Fruit fly (Drosophila melanogaster) whole organism, embryonic: ENCODE measurements around the gene CG31343.

Source experiments
- Adf1 ChIP-seq: fragments of 200-800 bp; sonication (Bioruptor generic); IDR thresholded peaks from 2 replicates; pipeline ENCODE4 v1.3.6; 2022; ENCODE audit warnings: missing biosample characterization, missing genetic modification characterization
- B-H1 ChIP-seq: fragments of 200-800 bp; sonication (Bioruptor generic); IDR thresholded peaks from 3 replicates; pipeline ENCODE4 v1.3.6; 2022; ENCODE audit warnings: missing biosample characterization, missing genetic modification characterization
- Bteb2 ChIP-seq: fragments of 200-800 bp; sonication (Bioruptor generic); optimal IDR thresholded peaks from 2 replicates; lab custom pipeline; 2016; ENCODE audit warnings: missing biosample characterization, missing genetic modification characterization
- CG10321 ChIP-seq: fragments of 200-800 bp; sonication (Bioruptor generic); IDR thresholded peaks from 2 replicates; pipeline ENCODE4 v1.3.6; 2022; ENCODE audit warnings: missing biosample characterization, missing genetic modification characterization
- CG11085 ChIP-seq: fragments of 200-800 bp; sonication (Bioruptor generic); IDR thresholded peaks from 2 replicates; pipeline ENCODE4 v1.3.6; 2022; ENCODE audit warnings: missing biosample characterization, missing genetic modification characterization
- CG11247 ChIP-seq: fragments of 200-800 bp; sonication (Bioruptor generic); IDR thresholded peaks from 2 replicates; pipeline ENCODE4 v1.3.6; 2022; ENCODE audit warnings: missing biosample characterization, missing genetic modification characterization
- CG12104 ChIP-seq: fragments of 200-800 bp; sonication (Bioruptor generic); optimal IDR thresholded peaks from 3 replicates; lab custom pipeline; 2016; ENCODE audit warnings: missing biosample characterization, missing genetic modification characterization
- CG1233 ChIP-seq: fragments of 200-800 bp; sonication (Bioruptor generic); optimal IDR thresholded peaks from 4 replicates; lab custom pipeline; 2018; ENCODE audit warnings: missing biosample characterization, mild to moderate bottlenecking, missing genetic modification characterization
- CG12744 ChIP-seq: fragments of 200-800 bp; sonication (Bioruptor generic); optimal IDR thresholded peaks from 2 replicates; lab custom pipeline; 2016; ENCODE audit warnings: missing biosample characterization, missing genetic modification characterization
- CG13287 ChIP-seq: fragments of 200-800 bp; sonication (Bioruptor generic); IDR thresholded peaks from 2 replicates; pipeline ENCODE4 v1.3.6; 2022; ENCODE audit warnings: missing biosample characterization, missing genetic modification characterization; ENCODE audit not compliant: partially characterized antibody
- CG14710 ChIP-seq: fragments of 200-800 bp; sonication (Bioruptor generic); optimal IDR thresholded peaks from 3 replicates; lab custom pipeline; 2019; ENCODE audit warnings: missing biosample characterization, mild to moderate bottlenecking, missing genetic modification characterization, moderate library complexity
- CG1647 ChIP-seq: fragments of 200-800 bp; sonication (Bioruptor generic); optimal IDR thresholded peaks from 3 replicates; lab custom pipeline; 2016; ENCODE audit warnings: missing biosample characterization, missing genetic modification characterization
- CG17328 ChIP-seq: fragments of 200-800 bp; sonication (Bioruptor generic); IDR thresholded peaks from 2 replicates; pipeline ENCODE4 v1.3.6; 2022; ENCODE audit warnings: missing biosample characterization, missing genetic modification characterization
- CG18476 ChIP-seq: fragments of 200-800 bp; sonication (Bioruptor generic); optimal IDR thresholded peaks from 2 replicates; lab custom pipeline; 2016; ENCODE audit warnings: missing biosample characterization, mild to moderate bottlenecking, missing genetic modification characterization
- CG31441 ChIP-seq: fragments of 200-800 bp; sonication (Bioruptor generic); IDR thresholded peaks from 2 replicates; pipeline ENCODE4 v1.3.6; 2022; ENCODE audit warnings: missing biosample characterization, missing genetic modification characterization
- CG33557 ChIP-seq: fragments of 200-800 bp; sonication (Bioruptor generic); optimal IDR thresholded peaks from 2 replicates; lab custom pipeline; 2019; ENCODE audit warnings: missing biosample characterization, mild to moderate bottlenecking, missing genetic modification characterization, moderate library complexity
- CG3847 ChIP-seq: fragments of 200-800 bp; sonication (Bioruptor generic); IDR thresholded peaks from 2 replicates; pipeline ENCODE4 v1.3.6; 2022; ENCODE audit warnings: missing biosample characterization, missing genetic modification characterization
- CG42726 ChIP-seq: fragments of 200-800 bp; sonication (Bioruptor generic); IDR thresholded peaks from 2 replicates; pipeline ENCODE4 v1.3.6; 2022; ENCODE audit warnings: missing biosample characterization, missing genetic modification characterization; ENCODE audit not compliant: partially characterized antibody
- CG6272 ChIP-seq: fragments of 200-800 bp; sonication (Bioruptor generic); IDR thresholded peaks from 2 replicates; pipeline ENCODE4 v1.3.6; 2022; ENCODE audit warnings: missing biosample characterization, missing genetic modification characterization
- CG6654 ChIP-seq: fragments of 200-800 bp; sonication (Bioruptor generic); optimal IDR thresholded peaks from 2 replicates; lab custom pipeline; 2017; ENCODE audit warnings: missing biosample characterization, mild to moderate bottlenecking, missing genetic modification characterization
- CG6854 ChIP-seq: fragments of 200-800 bp; sonication (Bioruptor generic); optimal IDR thresholded peaks from 3 replicates; lab custom pipeline; 2017; ENCODE audit warnings: missing biosample characterization, mild to moderate bottlenecking, missing genetic modification characterization
- CG7357 ChIP-seq: fragments of 200-800 bp; sonication (Bioruptor generic); IDR thresholded peaks from 3 replicates; pipeline ENCODE4 v1.3.6; 2022; ENCODE audit warnings: missing biosample characterization, missing genetic modification characterization
- CG8478 ChIP-seq: fragments of >200 bp; optimal IDR thresholded peaks from 2 replicates; lab custom pipeline; 2018
- CG9215 ChIP-seq: fragments of 200-800 bp; sonication (Bioruptor generic); IDR thresholded peaks from 2 replicates; pipeline ENCODE4 v1.3.6; 2022; ENCODE audit warnings: missing biosample characterization, missing genetic modification characterization
- CrebB ChIP-seq: fragments of 200-800 bp; sonication (Bioruptor generic); optimal IDR thresholded peaks from 3 replicates; lab custom pipeline; 2018; ENCODE audit warnings: missing biosample characterization, mild to moderate bottlenecking, missing genetic modification characterization
- D19A ChIP-seq: fragments of 200-800 bp; optimal IDR thresholded peaks from 3 replicates; lab custom pipeline; 2019; ENCODE audit warnings: missing biosample characterization, mild to moderate bottlenecking, missing genetic modification characterization, moderate library complexity
- Drgx ChIP-seq: fragments of 200-800 bp; sonication (Bioruptor generic); IDR thresholded peaks from 2 replicates; pipeline ENCODE4 v1.3.6; 2022; ENCODE audit warnings: missing biosample characterization, missing genetic modification characterization
- Hmr ChIP-seq: fragments of 200-800 bp; sonication (Bioruptor generic); optimal IDR thresholded peaks from 3 replicates; lab custom pipeline; 2017; ENCODE audit warnings: mild to moderate bottlenecking, missing biosample characterization, missing genetic modification reagents, missing genetic modification characterization
- Hmx ChIP-seq: fragments of 200-800 bp; sonication (Bioruptor generic); optimal IDR thresholded peaks from 2 replicates; lab custom pipeline; 2016; ENCODE audit warnings: missing biosample characterization, missing genetic modification characterization
- Lhr ChIP-seq: fragments of 200-800 bp; sonication (Bioruptor generic); optimal IDR thresholded peaks from 3 replicates; lab custom pipeline; 2017; ENCODE audit warnings: mild to moderate bottlenecking, missing biosample characterization, missing genetic modification reagents, missing genetic modification characterization
- Ravus ChIP-seq: fragments of 200-800 bp; sonication (Bioruptor generic); IDR thresholded peaks from 2 replicates; pipeline ENCODE4 v1.3.6; 2022; ENCODE audit warnings: missing biosample characterization, missing genetic modification characterization
- amos ChIP-seq: fragments of 200-800 bp; sonication (Bioruptor generic); IDR thresholded peaks from 2 replicates; pipeline ENCODE4 v1.3.6; 2022; ENCODE audit warnings: missing biosample characterization, missing genetic modification characterization; ENCODE audit not compliant: partially characterized antibody
- chm ChIP-seq: fragments of 200-800 bp; sonication (Bioruptor generic); IDR thresholded peaks from 2 replicates; pipeline ENCODE4 v1.3.6; 2022; ENCODE audit warnings: missing biosample characterization, missing genetic modification characterization
- ci ChIP-seq: fragments of 200-800 bp; sonication (Bioruptor generic); IDR thresholded peaks from 3 replicates; pipeline ENCODE4 v1.3.6; 2022; ENCODE audit warnings: missing biosample characterization, missing genetic modification characterization
- dan ChIP-seq: fragments of 200-800 bp; sonication (Bioruptor generic); IDR thresholded peaks from 2 replicates; pipeline ENCODE4 v1.3.6; 2022; ENCODE audit warnings: missing biosample characterization, missing genetic modification characterization
- dati ChIP-seq: fragments of 200-800 bp; sonication (Bioruptor generic); IDR thresholded peaks from 2 replicates; pipeline ENCODE4 v1.3.6; 2022; ENCODE audit warnings: missing biosample characterization, missing genetic modification characterization
- dimm ChIP-seq: fragments of 200-800 bp; sonication (Bioruptor generic); IDR thresholded peaks from 2 replicates; pipeline ENCODE4 v1.3.6; 2022; ENCODE audit warnings: missing biosample characterization, missing genetic modification characterization
- fd64A ChIP-seq: fragments of 200-800 bp; sonication (Bioruptor generic); optimal IDR thresholded peaks from 3 replicates; lab custom pipeline; 2018; ENCODE audit warnings: missing biosample characterization, mild to moderate bottlenecking, missing genetic modification characterization
- gce ChIP-seq: fragments of 200-800 bp; sonication (Bioruptor generic); IDR thresholded peaks from 3 replicates; pipeline ENCODE4 v1.3.6; 2022; ENCODE audit warnings: missing biosample characterization, missing genetic modification characterization
- gfzf ChIP-seq: fragments of 200-800 bp; sonication (Bioruptor generic); optimal IDR thresholded peaks from 2 replicates; lab custom pipeline; 2016; ENCODE audit warnings: missing biosample characterization, mild to moderate bottlenecking, missing genetic modification characterization, moderate library complexity
- gt ChIP-seq: fragments of 200-800 bp; sonication (Bioruptor generic); IDR thresholded peaks from 2 replicates; pipeline ENCODE4 v1.3.6; 2022; ENCODE audit warnings: missing biosample characterization, missing genetic modification characterization
- her ChIP-seq: fragments of 200-800 bp; sonication (Bioruptor generic); optimal IDR thresholded peaks from 2 replicates; lab custom pipeline; 2016; ENCODE audit warnings: missing biosample characterization, missing genetic modification characterization
- hth ChIP-seq: fragments of >200 bp; optimal IDR thresholded peaks from 2 replicates; lab custom pipeline; 2017; ENCODE audit warnings: inconsistent platforms
- knrl ChIP-seq: fragments of 200-800 bp; sonication (Bioruptor generic); IDR thresholded peaks from 3 replicates; pipeline ENCODE4 v1.3.6; 2022; ENCODE audit warnings: missing biosample characterization, missing genetic modification characterization; ENCODE audit not compliant: partially characterized antibody
- mld ChIP-seq: fragments of 200-800 bp; sonication (Bioruptor generic); IDR thresholded peaks from 3 replicates; pipeline ENCODE4 v1.3.6; 2022; ENCODE audit warnings: missing biosample characterization, missing genetic modification characterization; ENCODE audit not compliant: partially characterized antibody
- nom ChIP-seq: fragments of 200-800 bp; sonication (Bioruptor generic); optimal IDR thresholded peaks from 2 replicates; lab custom pipeline; 2017; ENCODE audit warnings: missing biosample characterization, missing genetic modification characterization, mild to moderate bottlenecking, moderate library complexity, missing genetic modification reagents
- otp ChIP-seq: fragments of 200-800 bp; sonication (Bioruptor generic); IDR thresholded peaks from 3 replicates; pipeline ENCODE4, ENCODE4 v1.3.6; 2022; ENCODE audit warnings: missing biosample characterization, missing genetic modification characterization
- pita ChIP-seq: fragments of 200-800 bp; sonication (Bioruptor generic); optimal IDR thresholded peaks from 2 replicates; lab custom pipeline; 2017; ENCODE audit warnings: missing biosample characterization, mild to moderate bottlenecking, missing genetic modification characterization
- pros ChIP-seq: fragments of 200-800 bp; sonication (Bioruptor generic); optimal IDR thresholded peaks from 3 replicates; lab custom pipeline; 2019; ENCODE audit warnings: missing biosample characterization, mild to moderate bottlenecking, missing genetic modification characterization, moderate library complexity
- shn ChIP-seq: fragments of 200-800 bp; sonication (Bioruptor generic); optimal IDR thresholded peaks from 3 replicates; lab custom pipeline; 2016; ENCODE audit warnings: missing biosample characterization, missing genetic modification characterization
- sima ChIP-seq: fragments of 200-800 bp; sonication (Bioruptor generic); optimal IDR thresholded peaks from 2 replicates; lab custom pipeline; 2016; ENCODE audit warnings: missing biosample characterization, missing genetic modification characterization
- slp2 ChIP-seq: fragments of 200-800 bp; sonication (Bioruptor generic); optimal IDR thresholded peaks from 2 replicates; lab custom pipeline; 2016; ENCODE audit warnings: missing biosample characterization, missing genetic modification characterization
- z ChIP-seq: fragments of 200-800 bp; sonication (Bioruptor generic); IDR thresholded peaks from 3 replicates; pipeline ENCODE4 v1.3.6; 2022; ENCODE audit warnings: missing biosample characterization, missing genetic modification characterization
- zf30C ChIP-seq: fragments of 200-800 bp; sonication (Bioruptor generic); optimal IDR thresholded peaks from 3 replicates; lab custom pipeline; 2018; ENCODE audit warnings: missing biosample characterization, mild to moderate bottlenecking, missing genetic modification characterization

The CG31343 gene

dm6 chr3R:21698895-21699300 lies 46.2 kb upstream of the CG31343 start (continued):
- peak; percentile 73 for TF ChIP-seq nom (GFP tag; lab: Kevin White, UChicago)
- no peak for TF ChIP-seq ci (GFP tag; lab: Robert Waterston, UW)
- no peak for TF ChIP-seq gce
- TF ChIP-seq CG10321, result no peak
- TF ChIP-seq CG11085 (GFP tag; lab: Robert Waterston, UW), result no peak
- no peak for TF ChIP-seq sima (GFP tag; lab: Kevin White, UChicago)
- no peak for TF ChIP-seq Lhr (GFP tag; lab: Kevin White, UChicago)
- TF ChIP-seq CG14710 (tag; lab: Kevin White, UChicago), result no peak
- TF ChIP-seq slp2 (GFP tag; lab: Kevin White, UChicago), result no peak
- TF ChIP-seq CG18476, result no peak
- TF ChIP-seq amos (GFP tag; lab: Robert Waterston, UW), result no peak
- TF ChIP-seq CG1647, result peak; percentile 10
- peak; percentile 11 for TF ChIP-seq CG1233 (GFP tag; lab: Kevin White, UChicago)
- TF ChIP-seq CG33557, result no peak
- TF ChIP-seq CG8478 (lab: Kevin White, UChicago), result no peak
- TF ChIP-seq CG13287 (GFP tag; lab: Robert Waterston, UW), result no peak
- TF ChIP-seq CG42726 (GFP tag; lab: Robert Waterston, UW), result no peak
- no peak for TF ChIP-seq Bteb2 (GFP tag; lab: Kevin White, UChicago)
- no peak for TF ChIP-seq gfzf
- TF ChIP-seq D19A (tag; lab: Kevin White, UChicago), result no peak
- TF ChIP-seq pros (GFP tag; lab: Kevin White, UChicago), result no peak
- no peak for TF ChIP-seq her (GFP tag; lab: Kevin White, UChicago)
- no peak for TF ChIP-seq dimm (GFP tag; lab: Robert Waterston, UW)
- TF ChIP-seq pita (GFP tag; lab: Kevin White, UChicago), result no peak
- no peak for TF ChIP-seq hth (lab: Kevin White, UChicago)
- no peak for TF ChIP-seq dati (GFP tag; lab: Robert Waterston, UW)
- TF ChIP-seq CG12104 (GFP tag; lab: Kevin White, UChicago), result no peak
- no peak for TF ChIP-seq CG12744
- TF ChIP-seq Hmx (GFP tag; lab: Kevin White, UChicago), result no peak
- no peak for TF ChIP-seq mld (GFP tag; lab: Robert Waterston, UW)
- peak; percentile 56; the same call in 1 of the 2 replicates for TF ChIP-seq Drgx
- TF ChIP-seq CrebB (tag; lab: Kevin White, UChicago), result no peak
- TF ChIP-seq fd64A (GFP tag; lab: Kevin White, UChicago), result no peak
- TF ChIP-seq chm (GFP tag; lab: Robert Waterston, UW), result no peak
- no peak for TF ChIP-seq zf30C (GFP tag; lab: Kevin White, UChicago)
- TF ChIP-seq CG7357 (GFP tag; lab: Robert Waterston, UW), result no peak
- no peak for TF ChIP-seq B-H1
- no peak for TF ChIP-seq CG3847
- no peak for TF ChIP-seq gt (GFP tag; lab: Robert Waterston, UW)
- TF ChIP-seq knrl (GFP tag; lab: Robert Waterston, UW), result no peak
- peak; percentile 10 for TF ChIP-seq CG6654 (GFP tag; lab: Kevin White, UChicago)
- no peak for TF ChIP-seq shn (GFP tag; lab: Kevin White, UChicago)
- TF ChIP-seq CG6854, result no peak
- TF ChIP-seq otp (GFP tag; lab: Robert Waterston, UW), result no peak
- peak; percentile 60 for TF ChIP-seq CG31441 (GFP tag; lab: Robert Waterston, UW)
- TF ChIP-seq CG11247 (GFP tag; lab: Robert Waterston, UW), result no peak
- TF ChIP-seq Hmr (GFP tag; lab: Kevin White, UChicago), result peak; percentile 14
- TF ChIP-seq Adf1 (GFP tag; lab: Robert Waterston, UW), result no peak
- TF ChIP-seq Ravus (GFP tag; lab: Robert Waterston, UW), result no peak
- TF ChIP-seq CG17328 (GFP tag; lab: Robert Waterston, UW), result no peak
- no peak for TF ChIP-seq z (GFP tag; lab: Robert Waterston, UW)
- no peak for TF ChIP-seq CG6272 (GFP tag; lab: Robert Waterston, UW)
- TF ChIP-seq CG9215 (GFP tag; lab: Robert Waterston, UW), result no peak
- no peak for TF ChIP-seq dan (GFP tag; lab: Robert Waterston, UW)
